In genomic region chrX:2340009-2340733, dm6 we compare ENCODE assay signal across 1 fruit fly cellular context.
TF ChIP-seq lines count a peak whose summit lies in the region.

No protein-coding gene starts in this region.

TF ChIP-seq in whole organism, embryonic, 481 proteins besides CTCF, POLR2A, EP300 and RAD21 (continued from another document):
- TF ChIP-seq CG14965 (GFP tag; optimal IDR thresholded peaks at IDR 0.05; lab: Kevin White, UChicago; ENCODE audit: borderline replicate concordance) (peak; percentile 76), CHES-1-like (GFP tag; optimal IDR thresholded peaks at IDR 0.05; lab: Kevin White, UChicago) (peak; percentile 36), Adf1 (GFP tag; IDR thresholded peaks at IDR 0.05; lab: Robert Waterston, UW) (0 out of 2 replicates have a peak, but pooled peaks have one; percentile 9), gfzf (GFP tag; optimal IDR thresholded peaks at IDR 0.05; lab: Kevin White, UChicago) (peak; percentile 54), CG10147 (GFP tag; optimal IDR thresholded peaks at IDR 0.05; lab: Kevin White, UChicago) (peak; percentile 3), Dip2 (GFP tag; IDR thresholded peaks at IDR 0.05; lab: Robert Waterston, UW) (peak; percentile 90), bigmax (GFP tag; optimal IDR thresholded peaks at IDR 0.05; lab: Kevin White, UChicago) (peak; percentile 32), ttk (GFP tag; IDR thresholded peaks at IDR 0.05; lab: Robert Waterston, UW) (no peak), CG14710 (tag; optimal IDR thresholded peaks at IDR 0.05; lab: Kevin White, UChicago) (peak; percentile 71), nerfin-1 (tag; optimal IDR thresholded peaks at IDR 0.05; lab: Kevin White, UChicago) (no peak), kah (GFP tag; optimal IDR thresholded peaks at IDR 0.05; lab: Kevin White, UChicago) (no peak), hb (GFP tag; IDR thresholded peaks at IDR 0.05; lab: Robert Waterston, UW; ENCODE audit: partially characterized antibody) (peak; percentile 77), zen (tag; optimal IDR thresholded peaks at IDR 0.05; lab: Kevin White, UChicago) (peak; percentile 53)
